Worm (Caenorhabditis elegans) whole organism, L1 larva: Measurements from ENCODE around the gene arrd-15.

Experiments
- nhr-28 ChIP-seq: fragments of 150-350 bp; optimal IDR thresholded peaks from 2 replicates; lab custom pipeline; 2014; ENCODE audit warnings: missing biosample characterization, missing genetic modification characterization
- pag-3 ChIP-seq: sonication (generic microtip); optimal IDR thresholded peaks from 2 replicates; lab custom pipeline; 2017; ENCODE audit warnings: missing genetic modification characterization, mild to moderate bottlenecking, missing compliant biosample characterization, antibody characterized with exemption, borderline replicate concordance; ENCODE audit not compliant: insufficient read depth
- snpc-4 ChIP-seq: fragments of 150-350 bp; optimal IDR thresholded peaks from 2 replicates; lab custom pipeline; 2014; ENCODE audit warnings: missing biosample characterization, missing genetic modification characterization
- unc-62 ChIP-seq: fragments of 150-350 bp; optimal IDR thresholded peaks from 2 replicates; lab custom pipeline; 2014; ENCODE audit warnings: missing biosample characterization, missing genetic modification reagents, missing genetic modification characterization
- ztf-11 ChIP-seq, 2 experiments: sonication (generic microtip); optimal IDR thresholded peaks; 2 replicates each; lab custom pipeline; 2016 to 2017; ENCODE audit warnings: missing genetic modification characterization in 2 of 2, missing biosample characterization in 1 of 2, missing compliant biosample characterization in 1 of 2

DNA sequence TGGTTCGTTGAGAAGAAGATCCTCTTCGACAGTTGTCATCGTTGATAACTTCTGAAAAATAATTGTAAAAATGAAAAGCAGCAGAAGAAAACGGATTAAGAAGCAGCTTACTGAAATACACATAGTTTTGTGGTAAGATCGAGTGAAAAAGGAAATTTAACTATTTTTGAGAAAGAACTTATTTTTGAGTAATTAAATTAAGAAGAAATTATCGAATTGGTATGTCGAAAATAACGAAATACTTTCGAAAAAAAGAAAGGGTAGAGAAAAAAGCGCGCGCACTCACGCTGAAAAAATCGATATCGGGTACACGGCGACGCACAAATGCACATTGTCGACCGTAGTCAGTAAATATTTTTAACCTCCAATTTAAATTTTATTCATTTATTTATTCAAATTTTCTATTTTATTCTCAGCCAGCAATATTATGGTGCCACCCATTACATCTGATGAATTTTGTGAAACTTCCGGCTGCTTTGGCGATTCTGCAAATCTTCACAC is 26.4 kb downstream of the arrd-15 start, which contains the start of the genes ZK643.5 and ZK643.2:
- TF ChIP-seq snpc-4 (tag; lab: Kevin White, UChicago) (no peak), pag-3 (tag; lab: Kevin White, UChicago) (no peak), ztf-11 (tag; optimal IDR thresholded peaks at IDR 0.05; lab: Kevin White, UChicago) (peak in 1 of 2 experiments; percentile 7), unc-62 (no peak), nhr-28 (no peak)
